Fruit fly (Drosophila melanogaster) whole organism, embryonic: Measurements from ENCODE around the gene Nak.

Source experiments
- Adf1 ChIP-seq: fragments of 200-800 bp; sonication (Bioruptor generic); IDR thresholded peaks from 2 replicates; pipeline ENCODE4 v1.3.6; 2022; ENCODE audit warnings: missing biosample characterization, missing genetic modification characterization
- Awh ChIP-seq: fragments of 200-800 bp; sonication (Bioruptor generic); IDR thresholded peaks from 2 replicates; pipeline ENCODE4, ENCODE4 v1.3.6; 2022; ENCODE audit warnings: missing biosample characterization, missing genetic modification characterization
- CG10431 ChIP-seq: fragments of 200-800 bp; sonication (Bioruptor generic); optimal IDR thresholded peaks from 3 replicates; lab custom pipeline; 2018; ENCODE audit warnings: missing biosample characterization, mild to moderate bottlenecking, missing genetic modification characterization
- CG10543 ChIP-seq: fragments of 200-800 bp; sonication (Bioruptor generic); optimal IDR thresholded peaks from 3 replicates; lab custom pipeline; 2017; ENCODE audit warnings: missing biosample characterization, mild to moderate bottlenecking, missing genetic modification characterization, moderate library complexity
- CG12071 ChIP-seq: fragments of 200-800 bp; sonication (Bioruptor generic); optimal IDR thresholded peaks from 3 replicates; lab custom pipeline; 2018; ENCODE audit warnings: missing biosample characterization, mild to moderate bottlenecking, missing genetic modification characterization
- CG12769 ChIP-seq: fragments of 200-800 bp; sonication (Bioruptor generic); optimal IDR thresholded peaks from 2 replicates; lab custom pipeline; 2019; ENCODE audit warnings: missing biosample characterization, mild to moderate bottlenecking, missing genetic modification characterization, moderate library complexity
- CG13894 ChIP-seq: fragments of 200-800 bp; sonication (Bioruptor generic); optimal IDR thresholded peaks from 3 replicates; lab custom pipeline; 2018; ENCODE audit warnings: missing biosample characterization, mild to moderate bottlenecking, missing genetic modification characterization, moderate library complexity
- CG15601 ChIP-seq: fragments of 200-800 bp; sonication (Bioruptor generic); optimal IDR thresholded peaks from 3 replicates; lab custom pipeline; 2019; ENCODE audit warnings: missing biosample characterization, mild to moderate bottlenecking, missing genetic modification characterization, moderate library complexity
- CG15696 ChIP-seq: fragments of 200-800 bp; sonication (Bioruptor generic); optimal IDR thresholded peaks from 2 replicates; lab custom pipeline; 2019; ENCODE audit warnings: missing biosample characterization, mild to moderate bottlenecking, missing genetic modification characterization, moderate library complexity
- CG18599 ChIP-seq: fragments of 200-800 bp; sonication (Bioruptor generic); optimal IDR thresholded peaks from 3 replicates; lab custom pipeline; 2017; ENCODE audit warnings: missing biosample characterization, missing genetic modification characterization, mild to moderate bottlenecking, moderate library complexity, missing genetic modification reagents
- CG2678 ChIP-seq: fragments of 200-800 bp; sonication (Bioruptor generic); optimal IDR thresholded peaks from 3 replicates; lab custom pipeline; 2019; ENCODE audit warnings: missing biosample characterization, mild to moderate bottlenecking, missing genetic modification characterization, moderate library complexity
- CG33557 ChIP-seq: fragments of 200-800 bp; sonication (Bioruptor generic); optimal IDR thresholded peaks from 2 replicates; lab custom pipeline; 2019; ENCODE audit warnings: missing biosample characterization, mild to moderate bottlenecking, missing genetic modification characterization, moderate library complexity
- CG3726 ChIP-seq: fragments of 200-800 bp; sonication (Bioruptor generic); IDR thresholded peaks from 3 replicates; pipeline ENCODE4, ENCODE4 v1.3.6; 2022; ENCODE audit warnings: missing biosample characterization, missing genetic modification characterization
- CG4282 ChIP-seq: fragments of 200-800 bp; sonication (Bioruptor generic); optimal IDR thresholded peaks from 2 replicates; lab custom pipeline; 2016; ENCODE audit warnings: missing biosample characterization, missing genetic modification characterization
- CG4854 ChIP-seq: fragments of 200-800 bp; sonication (Bioruptor generic); optimal IDR thresholded peaks from 2 replicates; lab custom pipeline; 2016; ENCODE audit warnings: missing biosample characterization, missing genetic modification characterization, inconsistent platforms
- CG6683 ChIP-seq: fragments of 200-800 bp; sonication (Bioruptor generic); optimal IDR thresholded peaks from 2 replicates; lab custom pipeline; 2017; ENCODE audit warnings: missing biosample characterization, mild to moderate bottlenecking, missing genetic modification characterization, missing genetic modification reagents
- CG7271 ChIP-seq: fragments of 200-800 bp; sonication (Bioruptor generic); optimal IDR thresholded peaks from 2 replicates; lab custom pipeline; 2018; ENCODE audit warnings: missing biosample characterization, mild to moderate bottlenecking, missing genetic modification characterization, moderate library complexity
- CG8765 ChIP-seq: fragments of 200-800 bp; sonication (Bioruptor generic); IDR thresholded peaks from 2 replicates; pipeline ENCODE4 v1.3.6; 2022; ENCODE audit warnings: missing biosample characterization, missing genetic modification characterization
- Dbx ChIP-seq: fragments of 200-800 bp; sonication (Bioruptor generic); IDR thresholded peaks from 3 replicates; pipeline ENCODE4 v1.3.6; 2022; ENCODE audit warnings: missing biosample characterization, missing genetic modification characterization
- Dref ChIP-seq: fragments of 200-800 bp; sonication (Bioruptor generic); IDR thresholded peaks from 2 replicates; pipeline ENCODE4 v1.3.6; 2022; ENCODE audit warnings: missing biosample characterization, missing genetic modification characterization
- ERR ChIP-seq: fragments of 200-800 bp; sonication (Bioruptor generic); optimal IDR thresholded peaks from 2 replicates; lab custom pipeline; 2016; ENCODE audit warnings: missing biosample characterization, missing genetic modification characterization
- Ets65A ChIP-seq: fragments of 200-800 bp; sonication (Bioruptor generic); peaks from one replicate; lab custom pipeline; 2016; ENCODE audit warnings: missing biosample characterization, missing genetic modification characterization
- HHEX ChIP-seq: fragments of 200-800 bp; sonication (Bioruptor generic); optimal IDR thresholded peaks from 3 replicates; lab custom pipeline; 2017; ENCODE audit warnings: missing biosample characterization, mild to moderate bottlenecking, missing genetic modification characterization, missing genetic modification reagents
- Hey ChIP-seq: fragments of 200-800 bp; sonication (Bioruptor generic); optimal IDR thresholded peaks from 3 replicates; lab custom pipeline; 2018; ENCODE audit warnings: missing biosample characterization, mild to moderate bottlenecking, missing genetic modification characterization
- Hmr ChIP-seq: fragments of 200-800 bp; sonication (Bioruptor generic); optimal IDR thresholded peaks from 3 replicates; lab custom pipeline; 2017; ENCODE audit warnings: mild to moderate bottlenecking, missing biosample characterization, missing genetic modification reagents, missing genetic modification characterization
- MBD-R2 ChIP-seq: fragments of 200-800 bp; sonication (Bioruptor generic); IDR thresholded peaks from 2 replicates; pipeline ENCODE4 v1.3.6; 2022; ENCODE audit warnings: missing biosample characterization, missing genetic modification characterization
- Med ChIP-seq: fragments of 200-800 bp; sonication (Bioruptor generic); peaks from one replicate; lab custom pipeline; 2016; ENCODE audit warnings: missing biosample characterization, missing genetic modification characterization, mild to moderate bottlenecking, inconsistent platforms, moderate library complexity
- Nf-YB ChIP-seq: fragments of 200-800 bp; sonication (Bioruptor generic); optimal IDR thresholded peaks from 3 replicates; lab custom pipeline; 2019; ENCODE audit warnings: missing biosample characterization, mild to moderate bottlenecking, missing genetic modification characterization, moderate library complexity
- Pdp1 ChIP-seq, 2 experiments: fragments of 200-800 bp; sonication (Bioruptor generic); optimal IDR thresholded peaks; 3 replicates each; lab custom pipeline; 2016; ENCODE audit warnings: missing biosample characterization in 2 of 2, missing genetic modification characterization in 2 of 2, mild to moderate bottlenecking in 1 of 2, moderate library complexity in 1 of 2
- TFAM ChIP-seq: fragments of 200-800 bp; sonication (Bioruptor generic); optimal IDR thresholded peaks from 2 replicates; lab custom pipeline; 2017; ENCODE audit warnings: missing biosample characterization, missing genetic modification characterization, inconsistent platforms
- abd-A ChIP-seq: fragments of 200-800 bp; sonication (Bioruptor generic); optimal IDR thresholded peaks from 3 replicates; lab custom pipeline; 2019; ENCODE audit warnings: missing biosample characterization, mild to moderate bottlenecking, missing genetic modification characterization, moderate library complexity
- bab2 ChIP-seq: fragments of 200-800 bp; sonication (Bioruptor generic); optimal IDR thresholded peaks from 2 replicates; lab custom pipeline; 2016; ENCODE audit warnings: missing biosample characterization, missing genetic modification characterization
- bcd ChIP-seq: fragments of 200-800 bp; sonication (Bioruptor generic); optimal IDR thresholded peaks from 2 replicates; lab custom pipeline; 2017; ENCODE audit warnings: missing biosample characterization, mild to moderate bottlenecking, missing genetic modification characterization
- cg ChIP-seq: fragments of 200-800 bp; sonication (Bioruptor generic); optimal IDR thresholded peaks from 3 replicates; lab custom pipeline; 2019; ENCODE audit warnings: missing biosample characterization, mild to moderate bottlenecking, missing genetic modification characterization, moderate library complexity
- ci ChIP-seq: fragments of 200-800 bp; sonication (Bioruptor generic); IDR thresholded peaks from 3 replicates; pipeline ENCODE4 v1.3.6; 2022; ENCODE audit warnings: missing biosample characterization, missing genetic modification characterization
- dpn ChIP-seq, 2 experiments: fragments of 200-800 bp; sonication (Bioruptor generic); optimal IDR thresholded peaks; 3 replicates each; lab custom pipeline; 2016; ENCODE audit warnings: missing biosample characterization in 2 of 2, missing genetic modification characterization in 2 of 2
- fru ChIP-seq: fragments of >200 bp; optimal IDR thresholded peaks from 2 replicates; lab custom pipeline; 2017
- ind ChIP-seq: fragments of 200-800 bp; sonication (Bioruptor generic); optimal IDR thresholded peaks from 3 replicates; lab custom pipeline; 2016; ENCODE audit warnings: missing biosample characterization, missing genetic modification characterization
- jing ChIP-seq: fragments of 200-800 bp; sonication (Bioruptor generic); optimal IDR thresholded peaks from 2 replicates; lab custom pipeline; 2018; ENCODE audit warnings: missing biosample characterization, mild to moderate bottlenecking, missing genetic modification characterization
- kah ChIP-seq: fragments of 200-800 bp; sonication (Bioruptor generic); optimal IDR thresholded peaks from 2 replicates; lab custom pipeline; 2018; ENCODE audit warnings: missing biosample characterization, mild to moderate bottlenecking, missing genetic modification characterization
- lab ChIP-seq: fragments of 200-800 bp; sonication (Bioruptor generic); optimal IDR thresholded peaks from 3 replicates; lab custom pipeline; 2017; ENCODE audit warnings: missing biosample characterization, missing genetic modification characterization, mild to moderate bottlenecking, moderate library complexity, missing genetic modification reagents
- mirr ChIP-seq: fragments of 200-800 bp; sonication (Bioruptor generic); optimal IDR thresholded peaks from 3 replicates; lab custom pipeline; 2018; ENCODE audit warnings: missing biosample characterization, mild to moderate bottlenecking, missing genetic modification characterization
- oc ChIP-seq: fragments of 200-800 bp; sonication (Bioruptor generic); optimal IDR thresholded peaks from 2 replicates; lab custom pipeline; 2018; ENCODE audit warnings: missing biosample characterization, mild to moderate bottlenecking, missing genetic modification characterization, moderate library complexity
- ranshi ChIP-seq: fragments of 200-800 bp; sonication (Bioruptor generic); IDR thresholded peaks from 2 replicates; pipeline ENCODE4 v1.3.6; 2022; ENCODE audit warnings: missing biosample characterization, missing genetic modification characterization
- run ChIP-seq: fragments of 200-800 bp; sonication (Bioruptor generic); optimal IDR thresholded peaks from 3 replicates; lab custom pipeline; 2018; ENCODE audit warnings: missing biosample characterization, mild to moderate bottlenecking, missing genetic modification characterization
- sd ChIP-seq: fragments of 200-800 bp; sonication (Bioruptor generic); optimal IDR thresholded peaks from 3 replicates; lab custom pipeline; 2018; ENCODE audit warnings: missing biosample characterization, mild to moderate bottlenecking, missing genetic modification characterization, moderate library complexity
- slou ChIP-seq: fragments of 200-800 bp; sonication (Bioruptor generic); optimal IDR thresholded peaks from 3 replicates; lab custom pipeline; 2016; ENCODE audit warnings: missing biosample characterization, missing genetic modification characterization
- tap ChIP-seq: fragments of 200-800 bp; optimal IDR thresholded peaks from 3 replicates; lab custom pipeline; 2019; ENCODE audit warnings: missing biosample characterization, mild to moderate bottlenecking, missing genetic modification characterization, moderate library complexity

Gene Nak

dm6 chr2L:19018266-19018665 is 49.7 kb upstream of the Nak start (continued):
- TF ChIP-seq Med (peak; percentile 7), run (tag; lab: Kevin White, UChicago) (no peak), CG33557 (GFP tag; lab: Kevin White, UChicago) (no peak), MBD-R2 (no peak), CG4854 (GFP tag; lab: Kevin White, UChicago) (no peak), sd (tag; lab: Kevin White, UChicago) (peak; percentile 4), CG4282 (no peak), CG2678 (tag; lab: Kevin White, UChicago) (no peak), CG15696 (tag; lab: Kevin White, UChicago) (no peak), Ets65A (peak; percentile 69), Hey (tag; lab: Kevin White, UChicago) (peak; percentile 92), tap (tag; lab: Kevin White, UChicago) (no peak), Adf1 (GFP tag; lab: Robert Waterston, UW) (peak; percentile 34; the same call in 1 of the 2 replicates), CG3726 (GFP tag; lab: Robert Waterston, UW) (no peak), oc (tag; lab: Kevin White, UChicago) (peak; percentile 32), ranshi (GFP tag; lab: Robert Waterston, UW) (no peak), dpn (GFP tag; optimal IDR thresholded peaks at IDR 0.05; lab: Kevin White, UChicago) (no peak), CG10543 (peak; percentile 74), CG12071 (GFP tag; lab: Kevin White, UChicago) (peak; percentile 22), kah (GFP tag; lab: Kevin White, UChicago) (no peak), CG18599 (peak; percentile 53), bab2 (no peak), CG6683 (GFP tag; lab: Kevin White, UChicago) (no peak), CG10431 (GFP tag; lab: Kevin White, UChicago) (no peak), ci (GFP tag; lab: Robert Waterston, UW) (0 out of 3 replicates have a peak, but pooled peaks have one; percentile 15)

- TF ChIP-seq lab, result peak; percentile 18
- no peak for TF ChIP-seq Pdp1 (GFP tag; optimal IDR thresholded peaks at IDR 0.05; lab: Kevin White, UChicago)
- TF ChIP-seq Hey (tag; lab: Kevin White, UChicago), result peak; percentile 42
- peak; percentile 91 for TF ChIP-seq abd-A (tag; lab: Kevin White, UChicago)
- TF ChIP-seq CG8765, result no peak
- peak; percentile 8 for TF ChIP-seq CG18599
- peak; percentile 23 for TF ChIP-seq CG10543
These were observed 48.5 kb upstream of the Nak start for dm6 chr2L:19017060-19017459.

DNA sequence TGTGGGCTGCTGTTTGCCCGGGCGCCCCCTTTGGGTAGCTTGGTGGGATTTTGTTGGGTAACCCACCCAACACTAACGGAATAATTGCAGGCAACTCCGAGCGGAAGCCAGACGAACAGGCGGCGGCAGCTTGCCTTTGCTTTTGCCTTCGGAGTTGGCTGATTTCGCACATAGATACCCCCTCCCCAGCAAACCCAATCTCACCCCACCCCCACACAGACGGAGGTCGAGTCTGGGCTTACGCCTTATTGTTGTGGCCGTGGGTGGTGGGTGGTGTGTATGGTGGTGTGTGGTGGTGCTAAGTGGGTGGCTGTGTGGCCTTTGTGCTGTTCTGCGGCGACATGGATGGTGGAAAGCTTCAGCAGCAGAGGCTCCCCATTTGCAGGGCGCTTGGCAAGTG is 47.1 kb upstream of the Nak start:
- TF ChIP-seq jing (GFP tag; lab: Kevin White, UChicago) (no peak), CG10543 (peak; percentile 66), TFAM (GFP tag; lab: Kevin White, UChicago) (no peak), kah (GFP tag; lab: Kevin White, UChicago) (no peak), ci (GFP tag; lab: Robert Waterston, UW) (0 out of 3 replicates have a peak, but pooled peaks have one; percentile 7), CG13894 (peak; percentile 49), ind (GFP tag; lab: Kevin White, UChicago) (no peak), mirr (GFP tag; lab: Kevin White, UChicago) (peak; percentile 37), CG12769 (no peak), Dref (GFP tag; lab: Robert Waterston, UW) (no peak), slou (GFP tag; lab: Kevin White, UChicago) (no peak), Med (peak; percentile 54), Nf-YB (no peak), fru (lab: Kevin White, UChicago) (no peak), Awh (no peak), CG7271 (tag; lab: Kevin White, UChicago) (no peak), CG3726 (GFP tag; lab: Robert Waterston, UW) (no peak), ERR (GFP tag; lab: Kevin White, UChicago) (no peak), Dbx (GFP tag; lab: Robert Waterston, UW) (no peak), cg (GFP tag; lab: Kevin White, UChicago) (no peak), HHEX (GFP tag; lab: Kevin White, UChicago) (no peak), CG15601 (tag; lab: Kevin White, UChicago) (no peak), bcd (GFP tag; lab: Kevin White, UChicago) (no peak), Hmr (GFP tag; lab: Kevin White, UChicago) (no peak)
